Worm (Caenorhabditis elegans): ENCODE data around the gene ndab-2.
A peak's percentile ranks its signal among the peaks of the same experiment; 100 is the strongest.

Gene ndab-2

ce11 chrIII:7166664-7167567 lies 13.6 kb upstream of the ndab-2 start (continued):
- TF ChIP-seq elt-3 (tag; optimal IDR thresholded peaks at IDR 0.05) (peak in 1 of 6 experiments; percentile 14), Y116A8C.19 (tag; optimal IDR thresholded peaks at IDR 0.05; ENCODE audit: borderline replicate concordance) (no peak), hlh-4 (tag; optimal IDR thresholded peaks at IDR 0.05) (no peak), ztf-11 (tag; optimal IDR thresholded peaks at IDR 0.05) (no peak), mab-9 (GFP tag; IDR thresholded peaks at IDR 0.05) (no peak), ama-1 (optimal IDR thresholded peaks at IDR 0.05) (no peak), nhr-20 (tag; optimal IDR thresholded peaks at IDR 0.05) (no peak), mef-2 (tag; optimal IDR thresholded peaks at IDR 0.05) (no peak), sup-37 (GFP tag; optimal IDR thresholded peaks at IDR 0.05) (no peak), efl-1 (optimal IDR thresholded peaks at IDR 0.05) (peak; percentile 61), efl-1 (GFP tag; optimal IDR thresholded peaks at IDR 0.05 in 1 of 2) (peak in 1 of 2 experiments; percentile 38), nhr-47 (tag; optimal IDR thresholded peaks at IDR 0.05) (peak; percentile 44), lin-14 (GFP tag; optimal IDR thresholded peaks at IDR 0.05) (peak; percentile 95), grh-1 (GFP tag; IDR thresholded peaks at IDR 0.05) (no peak), efl-3 (GFP tag; optimal IDR thresholded peaks at IDR 0.05) (no peak), sox-4 (tag; optimal IDR thresholded peaks at IDR 0.05) (no peak), lin-39 (tag; optimal IDR thresholded peaks at IDR 0.05) (no peak), ceh-90 (tag; optimal IDR thresholded peaks at IDR 0.05) (no peak), lir-3 (tag; optimal IDR thresholded peaks at IDR 0.05; ENCODE audit: poor library complexity) (no peak), nhr-19 (GFP tag; conservative IDR thresholded peaks at IDR 0.05) (no peak), nhr-84 (tag; optimal IDR thresholded peaks at IDR 0.05) (no peak), fkh-4 (tag; optimal IDR thresholded peaks at IDR 0.05; ENCODE audit: borderline replicate concordance) (no peak), ceh-88 (GFP tag; IDR thresholded peaks at IDR 0.05) (no peak), elt-2 (tag; optimal IDR thresholded peaks at IDR 0.05) (peak; percentile 12), fkh-8 (tag; optimal IDR thresholded peaks at IDR 0.05) (peak; percentile 80), ceh-63 (GFP tag; optimal IDR thresholded peaks at IDR 0.05) (no peak), dsc-1 (tag; optimal IDR thresholded peaks at IDR 0.05) (no peak), fkh-10 (GFP tag; optimal IDR thresholded peaks at IDR 0.05) (no peak), rnt-1 (tag; optimal IDR thresholded peaks at IDR 0.05) (peak; percentile 30), unc-86 (tag; optimal IDR thresholded peaks at IDR 0.05) (peak; percentile 14), mep-1 (tag; optimal IDR thresholded peaks at IDR 0.05) (peak; percentile 82), zip-4 (GFP tag; optimal IDR thresholded peaks at IDR 0.05) (no peak), ceh-8 (GFP tag; optimal IDR thresholded peaks at IDR 0.05) (no peak), isw-1 (GFP tag; IDR thresholded peaks at IDR 0.05) (no peak), nhr-11 (tag; optimal IDR thresholded peaks at IDR 0.05) (no peak), mdl-1 (tag; optimal IDR thresholded peaks at IDR 0.05) (peak in 1 of 2 experiments; percentile 40), nhr-71 (tag; optimal IDR thresholded peaks at IDR 0.05) (peak; percentile 65), aha-1 (tag; optimal IDR thresholded peaks at IDR 0.05) (no peak), ceh-82 (tag; optimal IDR thresholded peaks at IDR 0.05) (peak; percentile 40 to 51 (median 47)), egl-27 (tag; optimal IDR thresholded peaks at IDR 0.05) (peak in 1 of 2 experiments; percentile 46), swsn-7 (tag; optimal IDR thresholded peaks at IDR 0.05) (peak; percentile 32), lin-15B (tag; optimal IDR thresholded peaks at IDR 0.05) (no peak), snu-23 (GFP tag; optimal IDR thresholded peaks at IDR 0.05) (peak; percentile 51), xbp-1 (tag; optimal IDR thresholded peaks at IDR 0.05) (peak; percentile 24), F16B12.6 (tag; optimal IDR thresholded peaks at IDR 0.05) (peak; percentile 23), lsy-2 (tag; optimal IDR thresholded peaks at IDR 0.05) (peak; percentile 12 to 63), ces-1 (GFP tag; optimal IDR thresholded peaks at IDR 0.05) (no peak), snpc-4 (tag; optimal IDR thresholded peaks at IDR 0.05) (peak; percentile 14), C34B4.2 (tag; optimal IDR thresholded peaks at IDR 0.05) (no peak), aly-2 (tag; optimal IDR thresholded peaks at IDR 0.05) (no peak), nhr-90 (tag; optimal IDR thresholded peaks at IDR 0.05; ENCODE audit: poor library complexity) (no peak)

All from whole organism, L1 larva.